Worm (Caenorhabditis elegans) whole organism, L4 larva: ENCODE data around the gene H40L08.2.

ENCODE experiments used
- F44E2.7 ChIP-seq: fragments of 200-800 bp; sonication (Bioruptor generic); IDR thresholded peaks from 2 replicates; pipeline ENCODE4 v2.1.2; 2022; ENCODE audit warnings: missing genetic modification characterization, missing compliant biosample characterization
- F49E8.2 ChIP-seq: sonication (generic microtip); optimal IDR thresholded peaks from 2 replicates; lab custom pipeline; 2016; ENCODE audit warnings: missing compliant biosample characterization, mild to moderate bottlenecking, missing genetic modification characterization, borderline replicate concordance
- R02D3.7 ChIP-seq: fragments of 150-350 bp; sonication (generic microtip); optimal IDR thresholded peaks from 3 replicates; lab custom pipeline; 2014; ENCODE audit warnings: missing biosample characterization, missing genetic modification characterization
- T26A8.4 ChIP-seq: fragments of 200-800 bp; sonication (Bioruptor generic); IDR thresholded peaks from 2 replicates; pipeline ENCODE4 v1.3.6; 2022; ENCODE audit warnings: missing genetic modification characterization, missing compliant biosample characterization
- Y48G9A.11 ChIP-seq: fragments of 200-800 bp; sonication (Bioruptor generic); IDR thresholded peaks from 2 replicates; pipeline ENCODE4 v1.3.6; 2022; ENCODE audit warnings: missing genetic modification reagents, missing genetic modification characterization, missing compliant biosample characterization
- aha-1 ChIP-seq: fragments of 150-350 bp; peaks from one replicate; lab custom pipeline; 2014; ENCODE audit warnings: missing biosample characterization, missing genetic modification characterization
- aly-2 ChIP-seq: sonication (generic microtip); optimal IDR thresholded peaks from 2 replicates; lab custom pipeline; 2018; ENCODE audit warnings: missing biosample characterization, missing genetic modification characterization
- attf-4 ChIP-seq: sonication (generic microtip); optimal IDR thresholded peaks from 3 replicates; lab custom pipeline; 2017; ENCODE audit warnings: missing biosample characterization, missing genetic modification characterization
- ceh-20 ChIP-seq: fragments of 200-800 bp; sonication (Bioruptor generic); IDR thresholded peaks from 2 replicates; pipeline ENCODE4 v1.3.6; 2022; ENCODE audit warnings: missing genetic modification reagents, missing genetic modification characterization, missing compliant biosample characterization
- ceh-32 ChIP-seq: sonication (generic microtip); optimal IDR thresholded peaks from 2 replicates; lab custom pipeline; 2016; ENCODE audit warnings: mild to moderate bottlenecking, missing genetic modification characterization, missing compliant biosample characterization; ENCODE audit not compliant: poor library complexity
- ceh-62 ChIP-seq: sonication (generic microtip); optimal IDR thresholded peaks from 2 replicates; lab custom pipeline; 2017; ENCODE audit warnings: missing biosample characterization, missing genetic modification characterization
- daf-16 ChIP-seq, 3 experiments: sonication (generic microtip); optimal IDR thresholded peaks; 2 replicates each; lab custom pipeline; 2016 to 2017; ENCODE audit warnings: missing genetic modification characterization in 3 of 3, missing genetic modification reagents in 3 of 3, mild to moderate bottlenecking in 2 of 3, missing compliant biosample characterization in 2 of 3, missing biosample characterization in 1 of 3, moderate library complexity in 1 of 3
- dmd-6 ChIP-seq: fragments of 200-800 bp; sonication (Bioruptor generic); IDR thresholded peaks from 2 replicates; pipeline ENCODE4 v1.3.6; 2022; ENCODE audit warnings: missing genetic modification reagents, missing genetic modification characterization, missing compliant biosample characterization
- dmd-9 ChIP-seq: fragments of 200-800 bp; sonication (Bioruptor generic); IDR thresholded peaks from 2 replicates; pipeline ENCODE4 v1.3.6; 2022; ENCODE audit warnings: missing genetic modification reagents, missing genetic modification characterization, missing compliant biosample characterization
- dpl-1 ChIP-seq: fragments of 150-350 bp; optimal IDR thresholded peaks from 2 replicates; lab custom pipeline; 2014; ENCODE audit warnings: missing biosample characterization, missing genetic modification reagents, missing genetic modification characterization
- dve-1 ChIP-seq: sonication (generic microtip); optimal IDR thresholded peaks from 2 replicates; lab custom pipeline; 2017; ENCODE audit warnings: antibody characterized with exemption, mild to moderate bottlenecking, missing genetic modification characterization, missing compliant biosample characterization; ENCODE audit not compliant: insufficient read depth
- egl-43 ChIP-seq: fragments of 200-800 bp; sonication (Bioruptor generic); IDR thresholded peaks from 2 replicates; pipeline ENCODE4 v1.3.6; 2022; ENCODE audit warnings: missing genetic modification reagents, missing genetic modification characterization, missing compliant biosample characterization
- fkh-10 ChIP-seq: fragments of 150-350 bp; optimal IDR thresholded peaks from 2 replicates; lab custom pipeline; 2014; ENCODE audit warnings: missing biosample characterization, missing genetic modification reagents, missing genetic modification characterization
- fos-1 ChIP-seq: fragments of 150-350 bp; optimal IDR thresholded peaks from 2 replicates; lab custom pipeline; 2014; ENCODE audit warnings: missing biosample characterization, missing genetic modification characterization
- gei-8 ChIP-seq: fragments of 200-800 bp; sonication (Bioruptor generic); optimal IDR thresholded peaks from 2 replicates; lab custom pipeline; 2018; ENCODE audit warnings: mild to moderate bottlenecking, missing genetic modification characterization, missing compliant biosample characterization
- hlh-11 ChIP-seq: fragments of 200-800 bp; sonication (Bioruptor generic); optimal IDR thresholded peaks from 2 replicates; lab custom pipeline; 2018; ENCODE audit warnings: mild to moderate bottlenecking, missing genetic modification characterization, missing compliant biosample characterization
- hmg-1.1 ChIP-seq: fragments of 200-800 bp; sonication (Bioruptor generic); IDR thresholded peaks from 2 replicates; pipeline ENCODE4 v1.3.6; 2022; ENCODE audit warnings: missing genetic modification reagents, missing genetic modification characterization, missing compliant biosample characterization
- lin-29 ChIP-seq: fragments of 200-800 bp; sonication (Bioruptor generic); IDR thresholded peaks from 2 replicates; pipeline ENCODE4 v1.3.6; 2022; ENCODE audit warnings: missing genetic modification reagents, missing genetic modification characterization, missing compliant biosample characterization
- lin-39 ChIP-seq: fragments of 150-350 bp; optimal IDR thresholded peaks from 2 replicates; lab custom pipeline; 2014; ENCODE audit warnings: missing biosample characterization, missing genetic modification reagents, missing genetic modification characterization
- lsy-2 ChIP-seq, 2 experiments: fragments of 150-350 bp in 1 of 2; sonication (generic microtip) in 1 of 2; optimal IDR thresholded peaks; 2 replicates each; lab custom pipeline; 2014 to 2017; ENCODE audit warnings: missing biosample characterization in 2 of 2, missing genetic modification characterization in 2 of 2
- madf-5 ChIP-seq, 2 experiments: fragments of 200-800 bp; sonication (Bioruptor generic); IDR thresholded peaks; 2 replicates each; pipeline ENCODE4 v1.3.6; 2022; ENCODE audit warnings: missing compliant biosample characterization in 2 of 2, missing genetic modification characterization in 2 of 2
- madf-9 ChIP-seq: fragments of 200-800 bp; sonication (Bioruptor generic); conservative IDR thresholded peaks from 2 replicates; pipeline ENCODE4 v1.3.6; 2022; ENCODE audit warnings: missing genetic modification reagents, missing genetic modification characterization, missing compliant biosample characterization
- mdt-29 ChIP-seq: fragments of 200-800 bp; sonication (Bioruptor generic); IDR thresholded peaks from 2 replicates; pipeline ENCODE4 v1.3.6; 2022; ENCODE audit warnings: missing genetic modification reagents, missing genetic modification characterization, missing compliant biosample characterization
- mep-1 ChIP-seq: fragments of 150-350 bp; sonication (generic microtip); optimal IDR thresholded peaks from 3 replicates; lab custom pipeline; 2014; ENCODE audit warnings: missing biosample characterization, missing genetic modification characterization
- mes-2 ChIP-seq: sonication (generic microtip); optimal IDR thresholded peaks from 2 replicates; lab custom pipeline; 2016; ENCODE audit warnings: missing genotype, mild to moderate bottlenecking, missing genetic modification characterization, missing compliant biosample characterization; ENCODE audit not compliant: poor library complexity, severe bottlenecking
- mxl-2 ChIP-seq: fragments of 200-800 bp; sonication (Bioruptor generic); conservative IDR thresholded peaks from 2 replicates; pipeline ENCODE4 v1.3.6; 2022; ENCODE audit warnings: missing genetic modification reagents, missing genetic modification characterization, missing compliant biosample characterization
- mxl-3 ChIP-seq: fragments of 200-800 bp; sonication (Bioruptor generic); optimal IDR thresholded peaks from 2 replicates; lab custom pipeline; 2018; ENCODE audit warnings: mild to moderate bottlenecking, missing genetic modification characterization, missing compliant biosample characterization
- nhr-41 ChIP-seq: fragments of 200-800 bp; sonication (Bioruptor generic); IDR thresholded peaks from 2 replicates; pipeline ENCODE4 v1.3.6; 2022; ENCODE audit warnings: missing genetic modification reagents, missing genetic modification characterization, missing compliant biosample characterization
- pha-4 ChIP-seq, 2 experiments: fragments of 150-350 bp in 1 of 2; fragments of 200-800 bp in 1 of 2; sonication (Bioruptor generic) in 1 of 2; IDR thresholded peaks in 1 of 2; optimal IDR thresholded peaks in 1 of 2; 2 replicates each; pipeline versions ENCODE4 v1.3.6 to Lab custom; 2014 to 2022; ENCODE audit warnings: missing genetic modification characterization in 2 of 2, missing genetic modification reagents in 2 of 2, missing biosample characterization in 1 of 2, missing compliant biosample characterization in 1 of 2
- pqm-1 ChIP-seq: sonication (generic microtip); optimal IDR thresholded peaks from 2 replicates; lab custom pipeline; 2017; ENCODE audit warnings: missing biosample characterization, missing genetic modification characterization
- rbr-2 ChIP-seq: sonication (generic microtip); optimal IDR thresholded peaks from 2 replicates; lab custom pipeline; 2016; ENCODE audit warnings: missing genotype, missing genetic modification characterization, missing compliant biosample characterization
- saeg-2 ChIP-seq: fragments of 200-800 bp; sonication (Bioruptor generic); IDR thresholded peaks from 2 replicates; pipeline ENCODE4 v1.3.6; 2022; ENCODE audit warnings: missing genetic modification reagents, missing genetic modification characterization, missing compliant biosample characterization
- sdz-12 ChIP-seq: fragments of 200-800 bp; sonication (Bioruptor generic); optimal IDR thresholded peaks from 2 replicates; lab custom pipeline; 2018; ENCODE audit warnings: mild to moderate bottlenecking, missing genetic modification characterization, missing compliant biosample characterization
- skn-1 ChIP-seq: fragments of 150-350 bp; optimal IDR thresholded peaks from 2 replicates; lab custom pipeline; 2014; ENCODE audit warnings: missing biosample characterization, missing genetic modification characterization
- snpc-1.2 ChIP-seq: fragments of 200-800 bp; sonication (Bioruptor generic); IDR thresholded peaks from 2 replicates; pipeline ENCODE4 v1.3.6; 2022; ENCODE audit warnings: missing genetic modification reagents, missing genetic modification characterization, missing compliant biosample characterization
- snpc-4 ChIP-seq: fragments of 150-350 bp; optimal IDR thresholded peaks from 2 replicates; lab custom pipeline; 2014; ENCODE audit warnings: missing biosample characterization, missing genetic modification characterization
- unc-130 ChIP-seq: sonication (generic microtip); optimal IDR thresholded peaks from 2 replicates; lab custom pipeline; 2016; ENCODE audit warnings: missing genetic modification reagents, missing genetic modification characterization, missing compliant biosample characterization
- unc-62 ChIP-seq, 3 experiments: fragments of 150-350 bp in 1 of 3; sonication (generic microtip); optimal IDR thresholded peaks in 2 of 3; peaks in 1 of 3; 1 replicate in 1 of 3; 2 replicates in 2 of 3; lab custom pipeline; 2014 to 2017; ENCODE audit warnings: missing biosample characterization in 3 of 3, missing genetic modification characterization in 3 of 3, missing genetic modification reagents in 3 of 3, missing genotype in 1 of 3
- vab-7 ChIP-seq: fragments of 200-800 bp; sonication (Bioruptor generic); IDR thresholded peaks from 2 replicates; pipeline ENCODE4 v1.3.6; 2022; ENCODE audit warnings: missing genetic modification reagents, missing genetic modification characterization, missing compliant biosample characterization
- zfp-2 ChIP-seq: sonication (generic microtip); optimal IDR thresholded peaks from 2 replicates; lab custom pipeline; 2016; ENCODE audit warnings: mild to moderate bottlenecking, missing genetic modification characterization, missing compliant biosample characterization
- ztf-7 ChIP-seq: fragments of 150-350 bp; optimal IDR thresholded peaks from 2 replicates; lab custom pipeline; 2014; ENCODE audit warnings: missing biosample characterization, missing genetic modification characterization

The H40L08.2 gene

DNA sequence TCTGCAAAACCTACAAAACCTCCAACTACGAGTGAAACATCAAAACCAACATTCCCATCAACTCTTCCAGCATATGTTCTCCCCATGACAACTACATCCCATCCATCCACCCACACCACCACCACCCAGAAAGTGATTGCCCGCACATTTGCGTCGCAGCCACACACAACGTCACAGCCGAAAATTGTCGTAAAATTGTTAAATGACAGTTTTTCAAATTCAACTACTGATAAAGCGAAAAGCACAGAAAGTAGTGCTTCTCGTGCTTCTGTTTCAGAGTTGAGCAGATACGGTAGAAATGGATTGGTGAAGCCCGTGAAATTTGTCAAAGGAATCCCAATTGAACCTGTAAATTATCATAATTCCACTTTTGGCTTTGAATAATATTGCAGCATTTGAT is 10.2 kb upstream of the H40L08.2 start:
- TF ChIP-seq unc-62 (GFP tag; optimal IDR thresholded peaks at IDR 0.05 in 1 of 2; lab: Kevin White, UChicago) (peak in 1 of 2 experiments; percentile 30), unc-62 (tag; optimal IDR thresholded peaks at IDR 0.05; lab: Kevin White, UChicago) (no peak), hlh-11 (peak; percentile 39), daf-16 (GFP tag; optimal IDR thresholded peaks at IDR 0.05; lab: Kevin White, UChicago) (no peak), daf-16 (tag; optimal IDR thresholded peaks at IDR 0.05; lab: Kevin White, UChicago) (peak; percentile 0), pqm-1 (peak; percentile 19), ceh-32 (no peak), mes-2 (tag; lab: Kevin White, UChicago) (no peak), dmd-6 (peak; percentile 38), ceh-62 (tag; lab: Kevin White, UChicago) (no peak), unc-130 (GFP tag; lab: Kevin White, UChicago) (no peak), egl-43 (no peak), mxl-3 (GFP tag; lab: Kevin White, UChicago) (no peak), madf-9 (GFP tag; lab: Robert Waterston, UW) (no peak)

DNA sequence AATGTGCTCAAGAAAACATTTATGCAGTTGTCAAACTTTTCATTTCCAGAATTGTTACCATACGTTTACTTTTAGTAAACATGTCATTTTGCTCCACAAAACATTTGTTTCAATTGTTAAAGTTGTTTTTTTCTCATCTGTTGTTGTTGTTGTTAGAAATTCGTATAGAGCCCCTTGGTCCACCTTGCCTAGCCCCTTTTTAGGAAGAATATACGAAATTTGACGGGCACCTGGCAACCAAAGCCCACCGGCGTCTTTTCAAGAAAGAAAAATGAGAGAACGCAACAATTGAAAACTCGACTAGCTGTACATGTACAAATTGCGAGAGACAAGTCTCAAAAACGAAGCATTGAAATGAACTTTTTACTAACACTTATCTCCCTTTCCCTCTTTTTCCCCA is 6.9 kb upstream of the H40L08.2 start, which contains the start of gene F09B12.5:
Gene F09B12.5, plus strand, starts transcription at position 301 of the 400 bp plus-strand sequence.
- TF ChIP-seq saeg-2 (GFP tag; lab: Robert Waterston, UW) (no peak), pha-4 (GFP tag; IDR thresholded peaks at IDR 0.05; lab: Robert Waterston, UW) (no peak), pha-4 (tag; optimal IDR thresholded peaks at IDR 0.05; lab: Kevin White, UChicago) (no peak), unc-130 (GFP tag; lab: Kevin White, UChicago) (no peak), mep-1 (tag; lab: Kevin White, UChicago) (no peak)

DNA sequence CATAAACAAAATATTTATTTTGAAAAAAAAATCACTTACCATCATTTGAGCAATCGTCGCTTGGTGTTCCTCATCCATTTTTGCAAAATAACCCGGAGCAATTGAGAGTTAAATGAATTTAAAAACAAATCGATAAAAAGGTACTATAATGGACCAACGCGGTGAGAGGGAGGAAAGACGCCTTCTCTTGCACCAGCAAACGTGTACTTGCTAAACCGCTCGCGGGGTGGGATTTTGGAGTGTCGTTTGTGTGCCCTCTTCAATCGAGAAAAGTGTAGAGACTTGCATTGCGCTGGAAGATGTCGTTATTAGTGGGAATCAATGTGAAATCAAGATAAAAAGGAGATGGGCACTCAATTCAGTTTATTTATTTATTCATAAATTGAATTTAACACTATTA is 6.3 kb upstream of the H40L08.2 start, which contains the start of gene H40L08.1:
Gene H40L08.1, minus strand, starts transcription at position 292 of the 400 bp plus-strand sequence.
- TF ChIP-seq mes-2 (tag; lab: Kevin White, UChicago) (peak; percentile 56), mxl-2 (GFP tag; lab: Robert Waterston, UW) (no peak), zfp-2 (tag; lab: Kevin White, UChicago) (no peak), dpl-1 (GFP tag; lab: Kevin White, UChicago) (no peak), lsy-2 (tag; optimal IDR thresholded peaks at IDR 0.05; lab: Kevin White, UChicago) (peak in 1 of 2 experiments; percentile 42), nhr-41 (GFP tag; lab: Robert Waterston, UW) (no peak), Y48G9A.11 (GFP tag; lab: Robert Waterston, UW) (no peak), lin-39 (no peak), aha-1 (peak; percentile 36), F44E2.7 (GFP tag; lab: Robert Waterston, UW) (no peak), R02D3.7 (tag; lab: Kevin White, UChicago) (no peak), madf-5 (GFP tag; IDR thresholded peaks at IDR 0.05; lab: Robert Waterston, UW) (no peak), snpc-4 (no peak), mdt-29 (GFP tag; lab: Robert Waterston, UW) (no peak), lin-29 (GFP tag; lab: Robert Waterston, UW) (no peak), F49E8.2 (no peak), daf-16 (GFP tag; optimal IDR thresholded peaks at IDR 0.05; lab: Kevin White, UChicago) (no peak), daf-16 (tag; optimal IDR thresholded peaks at IDR 0.05; lab: Kevin White, UChicago) (no peak), ceh-20 (no peak), hmg-1.1 (GFP tag; lab: Robert Waterston, UW) (no peak), sdz-12 (no peak), snpc-1.2 (no peak), attf-4 (tag; lab: Kevin White, UChicago) (no peak), fkh-10 (GFP tag; lab: Kevin White, UChicago) (no peak), rbr-2 (tag; lab: Kevin White, UChicago) (peak; percentile 3), hlh-11 (no peak), dve-1 (tag; lab: Kevin White, UChicago) (peak; percentile 37), vab-7 (no peak), skn-1 (tag; lab: Kevin White, UChicago) (no peak), aly-2 (tag; lab: Kevin White, UChicago) (no peak), mep-1 (tag; lab: Kevin White, UChicago) (no peak), dmd-9 (GFP tag; lab: Robert Waterston, UW) (no peak), ztf-7 (no peak), mxl-3 (GFP tag; lab: Kevin White, UChicago) (no peak), gei-8 (no peak), T26A8.4 (GFP tag; lab: Robert Waterston, UW) (no peak), fos-1 (tag; lab: Kevin White, UChicago) (no peak)
